Comparison of ENCODE assay signal across 4 fruit fly cellular contexts in the genomic region with DNA sequence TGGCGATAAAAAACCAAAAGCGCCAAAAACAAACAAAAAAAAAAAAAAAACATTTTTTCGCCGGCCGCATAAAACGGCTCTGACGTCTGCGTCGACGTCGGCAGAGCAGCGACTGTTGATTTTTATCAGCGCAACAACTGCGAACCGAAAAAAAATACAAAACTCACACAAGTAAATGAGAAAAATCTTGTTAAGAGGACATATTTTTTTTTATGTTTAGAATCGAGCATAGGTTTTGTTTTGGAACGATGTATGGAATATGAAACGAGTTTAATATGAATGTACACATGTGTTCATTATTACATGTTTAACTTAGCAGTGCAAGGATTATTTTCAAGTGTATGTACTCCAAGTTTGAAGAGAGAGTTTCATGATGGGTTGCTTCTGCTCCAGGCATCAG.
TF ChIP-seq lines count a peak whose summit lies in the region.

No protein-coding gene starts in this region.

- TF ChIP-seq CTCF in whole organism, embryonic (GFP tag; optimal IDR thresholded peaks at IDR 0.05; lab: Kevin White, UChicago), result no peak

TF ChIP-seq in whole organism, embryonic, 481 proteins besides CTCF, POLR2A, EP300 and RAD21:
- TF ChIP-seq CG15696 (tag; optimal IDR thresholded peaks at IDR 0.05; lab: Kevin White, UChicago), result no peak
- TF ChIP-seq sqz (GFP tag; optimal IDR thresholded peaks at IDR 0.05; lab: Kevin White, UChicago), result peak; percentile 6
- no peak for TF ChIP-seq nau (GFP tag; optimal IDR thresholded peaks at IDR 0.05; lab: Kevin White, UChicago)
- TF ChIP-seq row (GFP tag; IDR thresholded peaks at IDR 0.05; lab: Robert Waterston, UW), result peak; percentile 8; the same call in 1 of the 3 replicates
- no peak for TF ChIP-seq CG4424 (GFP tag; optimal IDR thresholded peaks at IDR 0.05; lab: Kevin White, UChicago)
- TF ChIP-seq Adf1 (GFP tag; IDR thresholded peaks at IDR 0.05; lab: Robert Waterston, UW), result peak; percentile 88
- TF ChIP-seq Med (GFP tag; lab: Kevin White, UChicago), result peak; percentile 17
- TF ChIP-seq kni (GFP tag; optimal IDR thresholded peaks at IDR 0.05; lab: Kevin White, UChicago), result no peak
- TF ChIP-seq Hr51 (GFP tag; optimal IDR thresholded peaks at IDR 0.05; lab: Kevin White, UChicago), result peak in 1 of 2 experiments; percentile 22

TF ChIP-seq in whole organism, prepupa, 60 proteins besides CTCF, POLR2A, EP300 and RAD21 (continues in another document):
- no peak for TF ChIP-seq Gug (GFP tag; IDR thresholded peaks at IDR 0.05; lab: Robert Waterston, UW)
- TF ChIP-seq dsx (GFP tag; optimal IDR thresholded peaks at IDR 0.05; lab: Kevin White, UChicago; ENCODE audit: poor library complexity, severe bottlenecking), result no peak
- TF ChIP-seq CG3919 (GFP tag; optimal IDR thresholded peaks at IDR 0.05; lab: Kevin White, UChicago), result peak; percentile 58
- TF ChIP-seq spab (GFP tag; optimal IDR thresholded peaks at IDR 0.05; lab: Kevin White, UChicago), result peak; percentile 13
- peak; percentile 28 for TF ChIP-seq Sox15 (GFP tag; optimal IDR thresholded peaks at IDR 0.05; lab: Kevin White, UChicago)
- peak; percentile 23 for TF ChIP-seq vri (GFP tag; optimal IDR thresholded peaks at IDR 0.05; lab: Kevin White, UChicago)
- peak; percentile 50 for TF ChIP-seq CG31627 (GFP tag; optimal IDR thresholded peaks at IDR 0.05; lab: Kevin White, UChicago)
- peak; percentile 26 for TF ChIP-seq CG10669 (GFP tag; optimal IDR thresholded peaks at IDR 0.05; lab: Kevin White, UChicago)
- TF ChIP-seq achi (GFP tag; optimal IDR thresholded peaks at IDR 0.05; lab: Kevin White, UChicago), result peak; percentile 53
- peak; percentile 19 for TF ChIP-seq CG6276 (GFP tag; optimal IDR thresholded peaks at IDR 0.05; lab: Kevin White, UChicago)
- TF ChIP-seq svp (GFP tag; lab: Kevin White, UChicago), result peak; percentile 70
- TF ChIP-seq cyc (GFP tag; optimal IDR thresholded peaks at IDR 0.05; lab: Kevin White, UChicago), result peak; percentile 0
- peak; percentile 25 for TF ChIP-seq Eip75B (GFP tag; optimal IDR thresholded peaks at IDR 0.05; lab: Kevin White, UChicago)
- TF ChIP-seq CG4318 (GFP tag; optimal IDR thresholded peaks at IDR 0.05; lab: Kevin White, UChicago), result peak; percentile 32
- TF ChIP-seq Met (GFP tag; optimal IDR thresholded peaks at IDR 0.05; lab: Kevin White, UChicago), result peak; percentile 53
- peak; percentile 40 for TF ChIP-seq Sox102F (GFP tag; optimal IDR thresholded peaks at IDR 0.05; lab: Kevin White, UChicago)
- peak; percentile 1 for TF ChIP-seq Ets21C (GFP tag; optimal IDR thresholded peaks at IDR 0.05; lab: Kevin White, UChicago)
- TF ChIP-seq CG11902 (GFP tag; optimal IDR thresholded peaks at IDR 0.05; lab: Kevin White, UChicago), result no peak
- peak; percentile 36 for TF ChIP-seq Smox (GFP tag; optimal IDR thresholded peaks at IDR 0.05; lab: Kevin White, UChicago)
- TF ChIP-seq Blimp-1 (GFP tag; optimal IDR thresholded peaks at IDR 0.05; lab: Kevin White, UChicago), result no peak
- peak; percentile 41; the same call in 2 of the 3 replicates for TF ChIP-seq eg (GFP tag; IDR thresholded peaks at IDR 0.05; lab: Robert Waterston, UW)
- TF ChIP-seq CG10631 (GFP tag; optimal IDR thresholded peaks at IDR 0.05; lab: Kevin White, UChicago), result peak; percentile 39
- TF ChIP-seq CG3032 (tag; optimal IDR thresholded peaks at IDR 0.05; lab: Kevin White, UChicago), result peak; percentile 22
- TF ChIP-seq fd85E (GFP tag; optimal IDR thresholded peaks at IDR 0.05; lab: Kevin White, UChicago), result no peak
- no peak for TF ChIP-seq dac (GFP tag; optimal IDR thresholded peaks at IDR 0.05; lab: Kevin White, UChicago)
- TF ChIP-seq CG6854 (GFP tag; optimal IDR thresholded peaks at IDR 0.05; lab: Kevin White, UChicago), result no peak

TF ChIP-seq in whole organism, pupa, 21 proteins besides CTCF, POLR2A, EP300 and RAD21:
- peak; percentile 5 for TF ChIP-seq CG34367 (tag; optimal IDR thresholded peaks at IDR 0.05; lab: Kevin White, UChicago)
- peak; percentile 45; the same call in 1 of the 2 replicates for TF ChIP-seq CG32121 (GFP tag; IDR thresholded peaks at IDR 0.05; lab: Robert Waterston, UW)
- peak; percentile 10 for TF ChIP-seq CG14655 (GFP tag; optimal IDR thresholded peaks at IDR 0.05; lab: Kevin White, UChicago)
- TF ChIP-seq D1 (tag; optimal IDR thresholded peaks at IDR 0.05; lab: Kevin White, UChicago), result no peak
- TF ChIP-seq CG4496 (GFP tag; IDR thresholded peaks at IDR 0.05; lab: Robert Waterston, UW), result peak; percentile 49; the same call in 1 of the 3 replicates
- TF ChIP-seq CG8159 (tag; optimal IDR thresholded peaks at IDR 0.05; lab: Kevin White, UChicago), result peak; percentile 36
- peak; percentile 20 for TF ChIP-seq CG8301 (tag; optimal IDR thresholded peaks at IDR 0.05; lab: Kevin White, UChicago)
- no peak for TF ChIP-seq rn (GFP tag; IDR thresholded peaks at IDR 0.05; lab: Robert Waterston, UW)
- peak; percentile 45 for TF ChIP-seq CG9948 (tag; optimal IDR thresholded peaks at IDR 0.05; lab: Kevin White, UChicago)
- TF ChIP-seq CG15710 (tag; optimal IDR thresholded peaks at IDR 0.05; lab: Kevin White, UChicago), result peak; percentile 5
- peak; percentile 25 for TF ChIP-seq Pif1B (GFP tag; optimal IDR thresholded peaks at IDR 0.05; lab: Kevin White, UChicago)
- no peak for TF ChIP-seq gl (tag; optimal IDR thresholded peaks at IDR 0.05; lab: Kevin White, UChicago)
- peak; percentile 49 for TF ChIP-seq Pif1A (GFP tag; optimal IDR thresholded peaks at IDR 0.05; lab: Kevin White, UChicago)
- peak; percentile 60 for TF ChIP-seq CG17806 (tag; optimal IDR thresholded peaks at IDR 0.05; lab: Kevin White, UChicago)
TF ChIP-seq in whole organism, pupa: peak in this region for 11.

TF ChIP-seq in whole organism, wandering third instar larva, 38 proteins besides CTCF, POLR2A, EP300 and RAD21:
- TF ChIP-seq Dfd (GFP tag; optimal IDR thresholded peaks at IDR 0.05; lab: Kevin White, UChicago) (no peak), psq (GFP tag; optimal IDR thresholded peaks at IDR 0.05; lab: Kevin White, UChicago) (peak; percentile 34), br (GFP tag; optimal IDR thresholded peaks at IDR 0.05; lab: Kevin White, UChicago) (peak; percentile 4), OdsH (GFP tag; optimal IDR thresholded peaks at IDR 0.05; lab: Kevin White, UChicago) (peak; percentile 44), rgr (GFP tag; optimal IDR thresholded peaks at IDR 0.05; lab: Kevin White, UChicago) (peak; percentile 58), brk (GFP tag; optimal IDR thresholded peaks at IDR 0.05; lab: Kevin White, UChicago) (peak; percentile 11), h (GFP tag; optimal IDR thresholded peaks at IDR 0.05; lab: Kevin White, UChicago) (peak; percentile 58), ey (GFP tag; optimal IDR thresholded peaks at IDR 0.05; lab: Kevin White, UChicago) (peak; percentile 50), jim (GFP tag; optimal IDR thresholded peaks at IDR 0.05; lab: Kevin White, UChicago) (no peak), Sp1 (GFP tag; optimal IDR thresholded peaks at IDR 0.05; lab: Kevin White, UChicago) (no peak), dmrt93B (GFP tag; optimal IDR thresholded peaks at IDR 0.05; lab: Kevin White, UChicago) (no peak), Mio (GFP tag; optimal IDR thresholded peaks at IDR 0.05; lab: Kevin White, UChicago) (no peak), Hnf4 (GFP tag; optimal IDR thresholded peaks at IDR 0.05; lab: Kevin White, UChicago) (peak; percentile 34), fru (GFP tag; optimal IDR thresholded peaks at IDR 0.05; lab: Kevin White, UChicago) (peak; percentile 56), foxo (GFP tag; optimal IDR thresholded peaks at IDR 0.05; lab: Kevin White, UChicago) (peak in 1 of 2 experiments; percentile 59), woc (GFP tag; optimal IDR thresholded peaks at IDR 0.05; lab: Kevin White, UChicago) (peak; percentile 31)
